Worm (Caenorhabditis elegans): ENCODE results near the gene drd-1.

ce11 chrII:8396041-8396440, 8.2 kb downstream of the drd-1 start, which contains the start of gene F49E12.7:
- TF ChIP-seq F37D6.2 (tag; optimal IDR thresholded peaks at IDR 0.05) = no peak
- TF ChIP-seq nhr-11 (tag; optimal IDR thresholded peaks at IDR 0.05) = no peak
- TF ChIP-seq gei-8 (GFP tag; optimal IDR thresholded peaks at IDR 0.05) = no peak
- TF ChIP-seq zag-1 (tag; optimal IDR thresholded peaks at IDR 0.05) = no peak
- no peak for TF ChIP-seq snpc-4 (tag; optimal IDR thresholded peaks at IDR 0.05)
- no peak for TF ChIP-seq pha-4 (GFP tag; IDR thresholded peaks at IDR 0.05)
- no peak for TF ChIP-seq pha-4 (tag; optimal IDR thresholded peaks at IDR 0.05)
- TF ChIP-seq aly-2 (tag; optimal IDR thresholded peaks at IDR 0.05) = no peak
- no peak for TF ChIP-seq dmd-6 (GFP tag; IDR thresholded peaks at IDR 0.05)
